Worm (Caenorhabditis elegans) whole organism, young adult: ENCODE measurements around the gene F23B2.10.

Source experiments
- F33H1.4 ChIP-seq: fragments of 200-800 bp; sonication (Bioruptor generic); IDR thresholded peaks from 2 replicates; pipeline ENCODE4 v1.3.6; 2022; ENCODE audit warnings: missing genetic modification reagents, missing genetic modification characterization, missing compliant biosample characterization
- F49E8.2 ChIP-seq: sonication (generic microtip); optimal IDR thresholded peaks from 3 replicates; lab custom pipeline; 2017; ENCODE audit warnings: missing genetic modification characterization, mild to moderate bottlenecking, missing compliant biosample characterization, antibody characterized with exemption, moderate library complexity; ENCODE audit not compliant: insufficient read depth
- K12H6.12 ChIP-seq: fragments of 200-800 bp; sonication (Bioruptor generic); optimal IDR thresholded peaks from 2 replicates; lab custom pipeline; 2018; ENCODE audit warnings: mild to moderate bottlenecking, missing genetic modification characterization, missing compliant biosample characterization
- Y53F4B.3 ChIP-seq: fragments of 200-800 bp; sonication (Bioruptor generic); IDR thresholded peaks from 2 replicates; pipeline ENCODE4 v1.3.6; 2022; ENCODE audit warnings: missing genetic modification reagents, missing genetic modification characterization, missing compliant biosample characterization
- Y56A3A.18 ChIP-seq: fragments of 200-800 bp; sonication (Bioruptor generic); IDR thresholded peaks from 2 replicates; pipeline ENCODE4 v1.3.6; 2022; ENCODE audit warnings: missing genetic modification reagents, missing genetic modification characterization, missing compliant biosample characterization
- ZK185.1 ChIP-seq: sonication (generic microtip); optimal IDR thresholded peaks from 2 replicates; lab custom pipeline; 2016; ENCODE audit warnings: mild to moderate bottlenecking, missing genetic modification characterization, missing compliant biosample characterization; ENCODE audit not compliant: poor library complexity, severe bottlenecking
- akir-1 ChIP-seq: fragments of 200-800 bp; sonication (Bioruptor generic); optimal IDR thresholded peaks from 2 replicates; lab custom pipeline; 2018; ENCODE audit warnings: mild to moderate bottlenecking, missing genetic modification characterization, moderate library complexity, missing compliant biosample characterization
- ama-1 ChIP-seq, 3 experiments: fragments of 150-350 bp in 1 of 3; sonication (generic microtip) in 2 of 3; optimal IDR thresholded peaks; 2 replicates each; lab custom pipeline; 2014 to 2018; ENCODE audit warnings: missing biosample characterization in 2 of 3, missing genetic modification characterization in 2 of 3, missing genetic modification reagents in 2 of 3
- aptf-2 ChIP-seq: fragments of 200-800 bp; sonication (Bioruptor generic); conservative IDR thresholded peaks from 2 replicates; pipeline ENCODE4 v1.3.6; 2022; ENCODE audit warnings: missing genetic modification reagents, missing genetic modification characterization, missing compliant biosample characterization
- atf-7 ChIP-seq: sonication (generic microtip); optimal IDR thresholded peaks from 2 replicates; lab custom pipeline; 2017; ENCODE audit warnings: mild to moderate bottlenecking, missing genetic modification characterization, missing compliant biosample characterization
- athp-1 ChIP-seq: sonication (generic microtip); optimal IDR thresholded peaks from 2 replicates; lab custom pipeline; 2017; ENCODE audit warnings: mild to moderate bottlenecking, missing genetic modification characterization, missing compliant biosample characterization
- attf-5 ChIP-seq: fragments of 200-800 bp; sonication (Bioruptor generic); optimal IDR thresholded peaks from 2 replicates; lab custom pipeline; 2018; ENCODE audit warnings: mild to moderate bottlenecking, missing genetic modification characterization, missing compliant biosample characterization
- cebp-1 ChIP-seq, 2 experiments: fragments of 200-800 bp in 1 of 2; sonication (Bioruptor generic) in 1 of 2; sonication (generic microtip) in 1 of 2; IDR thresholded peaks in 1 of 2; optimal IDR thresholded peaks in 1 of 2; 2 replicates each; pipeline versions ENCODE4 v1.3.6 to Lab custom; 2017 to 2022; ENCODE audit warnings: missing compliant biosample characterization in 2 of 2, missing genetic modification characterization in 2 of 2, mild to moderate bottlenecking in 1 of 2, missing genetic modification reagents in 1 of 2, moderate library complexity in 1 of 2
- ceh-100 ChIP-seq: fragments of 200-800 bp; sonication (Bioruptor generic); IDR thresholded peaks from 2 replicates; pipeline ENCODE4 v1.3.6; 2022; ENCODE audit warnings: missing genetic modification reagents, missing genetic modification characterization, missing compliant biosample characterization
- ceh-27 ChIP-seq: fragments of 200-800 bp; sonication (Bioruptor generic); optimal IDR thresholded peaks from 2 replicates; lab custom pipeline; 2018; ENCODE audit warnings: mild to moderate bottlenecking, missing genetic modification characterization, moderate library complexity, missing compliant biosample characterization
- die-1 ChIP-seq: sonication (generic microtip); optimal IDR thresholded peaks from 2 replicates; lab custom pipeline; 2016; ENCODE audit warnings: missing genotype, mild to moderate bottlenecking, missing genetic modification characterization, missing compliant biosample characterization
- dpff-1 ChIP-seq: sonication (generic microtip); optimal IDR thresholded peaks from 2 replicates; lab custom pipeline; 2017; ENCODE audit warnings: mild to moderate bottlenecking, missing genetic modification characterization, missing compliant biosample characterization
- egl-44 ChIP-seq: fragments of 200-800 bp; sonication (Bioruptor generic); IDR thresholded peaks from 2 replicates; pipeline ENCODE4 v1.3.6; 2022; ENCODE audit warnings: missing genetic modification reagents, missing genetic modification characterization, missing compliant biosample characterization
- ekl-4 ChIP-seq: fragments of 200-800 bp; sonication (Bioruptor generic); IDR thresholded peaks from 2 replicates; pipeline ENCODE4 v1.3.6; 2022; ENCODE audit warnings: missing genetic modification reagents, missing genetic modification characterization, missing compliant biosample characterization
- fkh-3 ChIP-seq: sonication (generic microtip); optimal IDR thresholded peaks from 2 replicates; lab custom pipeline; 2016; ENCODE audit warnings: mild to moderate bottlenecking, missing genetic modification characterization, missing compliant biosample characterization
- hlh-12 ChIP-seq: sonication (generic microtip); optimal IDR thresholded peaks from 2 replicates; lab custom pipeline; 2016; ENCODE audit warnings: missing genetic modification characterization, missing compliant biosample characterization
- hlh-26 ChIP-seq: fragments of 200-800 bp; sonication (Bioruptor generic); conservative IDR thresholded peaks from 2 replicates; pipeline ENCODE4 v1.3.6; 2022; ENCODE audit warnings: missing genetic modification reagents, missing genetic modification characterization, missing compliant biosample characterization
- hmg-20 ChIP-seq: fragments of 200-800 bp; sonication (Bioruptor generic); IDR thresholded peaks from 2 replicates; pipeline ENCODE4 v1.3.6; 2022; ENCODE audit warnings: missing genetic modification reagents, missing genetic modification characterization, missing compliant biosample characterization
- hsf-1 ChIP-seq: fragments of 200-800 bp; sonication (Bioruptor generic); IDR thresholded peaks from 2 replicates; pipeline ENCODE4 v1.3.6; 2022; ENCODE audit warnings: missing genetic modification reagents, missing genetic modification characterization, missing compliant biosample characterization
- let-526 ChIP-seq: fragments of 200-800 bp; sonication (Bioruptor generic); IDR thresholded peaks from 2 replicates; pipeline ENCODE4 v1.3.6; 2022; ENCODE audit warnings: missing genetic modification reagents, missing genetic modification characterization, missing compliant biosample characterization
- lin-26 ChIP-seq: fragments of 200-800 bp; sonication (Bioruptor generic); IDR thresholded peaks from 2 replicates; pipeline ENCODE4 v1.3.6; 2022; ENCODE audit warnings: missing genetic modification reagents, missing genetic modification characterization, missing compliant biosample characterization
- lin-40 ChIP-seq: sonication (generic microtip); optimal IDR thresholded peaks from 2 replicates; lab custom pipeline; 2016; ENCODE audit warnings: missing genetic modification characterization, mild to moderate bottlenecking, missing compliant biosample characterization, missing genotype, missing genetic modification reagents
- lin-54 ChIP-seq: fragments of 200-800 bp; sonication (Bioruptor generic); optimal IDR thresholded peaks from 2 replicates; lab custom pipeline; 2018; ENCODE audit warnings: mild to moderate bottlenecking, missing genetic modification characterization, missing compliant biosample characterization
- lir-1 ChIP-seq: fragments of 200-800 bp; sonication (Bioruptor generic); conservative IDR thresholded peaks from 2 replicates; pipeline ENCODE4 v1.3.6; 2022; ENCODE audit warnings: missing genetic modification reagents, missing genetic modification characterization, missing compliant biosample characterization
- mel-28 ChIP-seq: sonication (generic microtip); optimal IDR thresholded peaks from 2 replicates; lab custom pipeline; 2016; ENCODE audit warnings: borderline replicate concordance, mild to moderate bottlenecking, missing genetic modification characterization, missing compliant biosample characterization
- mxl-1 ChIP-seq: sonication (generic microtip); optimal IDR thresholded peaks from 2 replicates; lab custom pipeline; 2016; ENCODE audit warnings: missing genetic modification characterization, missing compliant biosample characterization
- nhr-27 ChIP-seq: fragments of 200-800 bp; sonication (Bioruptor generic); optimal IDR thresholded peaks from 2 replicates; lab custom pipeline; 2018; ENCODE audit warnings: mild to moderate bottlenecking, missing genetic modification characterization, moderate library complexity, missing compliant biosample characterization
- rcor-1 ChIP-seq: fragments of 200-800 bp; sonication (Bioruptor generic); IDR thresholded peaks from 2 replicates; pipeline ENCODE4 v1.3.6; 2022; ENCODE audit warnings: missing genetic modification reagents, missing genetic modification characterization, missing compliant biosample characterization
- rec-8 ChIP-seq, 2 experiments: sonication (generic microtip); optimal IDR thresholded peaks; 2 replicates each; lab custom pipeline; 2016; ENCODE audit warnings: mild to moderate bottlenecking in 2 of 2, missing genetic modification characterization in 2 of 2, missing genetic modification reagents in 2 of 2, missing genotype in 2 of 2, missing biosample characterization in 1 of 2, missing compliant biosample characterization in 1 of 2, moderate library complexity in 1 of 2
- rpc-1 ChIP-seq, 2 experiments: fragments of 150-350 bp in 1 of 2; sonication (generic microtip) in 1 of 2; optimal IDR thresholded peaks; 2 replicates each; lab custom pipeline; 2014 to 2018; ENCODE audit warnings: missing biosample characterization in 1 of 2, missing genetic modification characterization in 1 of 2, missing genetic modification reagents in 1 of 2, missing genotype in 1 of 2
- sea-2 ChIP-seq: fragments of 200-800 bp; sonication (Bioruptor generic); IDR thresholded peaks from 2 replicates; pipeline ENCODE4 v1.3.6; 2022; ENCODE audit warnings: missing genetic modification characterization, missing compliant biosample characterization
- snpc-3.4 ChIP-seq: sonication (generic microtip); optimal IDR thresholded peaks from 2 replicates; lab custom pipeline; 2017; ENCODE audit warnings: missing genetic modification characterization, mild to moderate bottlenecking, missing compliant biosample characterization, antibody characterized with exemption, moderate library complexity, missing genotype, missing genetic modification reagents
- snpc-4 ChIP-seq, 5 experiments: fragments of 150-350 bp in 1 of 5; sonication (generic microtip) in 4 of 5; optimal IDR thresholded peaks; 2 replicates each; lab custom pipeline; 2014 to 2018; ENCODE audit warnings: missing genetic modification characterization in 5 of 5, missing biosample characterization in 3 of 5, antibody characterized with exemption in 2 of 5, mild to moderate bottlenecking in 2 of 5, missing compliant biosample characterization in 2 of 5, missing genotype in 2 of 5, moderate library complexity in 2 of 5, missing genetic modification reagents in 1 of 5
- tbp1 ChIP-seq: fragments of 200-800 bp; sonication (Bioruptor generic); optimal IDR thresholded peaks from 2 replicates; lab custom pipeline; 2018; ENCODE audit warnings: mild to moderate bottlenecking, missing genetic modification characterization, missing compliant biosample characterization
- unc-62 ChIP-seq: fragments of 150-350 bp; optimal IDR thresholded peaks from 2 replicates; lab custom pipeline; 2014; ENCODE audit warnings: missing biosample characterization, missing genetic modification reagents, missing genetic modification characterization
- zfh-2 ChIP-seq: fragments of 200-800 bp; sonication (Bioruptor generic); conservative IDR thresholded peaks from 2 replicates; pipeline ENCODE4 v1.3.6; 2022; ENCODE audit warnings: missing genetic modification reagents, missing genetic modification characterization, missing compliant biosample characterization
- ztf-18 ChIP-seq: sonication (generic microtip); optimal IDR thresholded peaks from 2 replicates; lab custom pipeline; 2016; ENCODE audit warnings: missing genotype, mild to moderate bottlenecking, missing genetic modification characterization, missing compliant biosample characterization
- ztf-26 ChIP-seq: sonication (generic microtip); optimal IDR thresholded peaks from 2 replicates; lab custom pipeline; 2017; ENCODE audit warnings: missing genetic modification characterization, missing compliant biosample characterization
- ztf-3 ChIP-seq: fragments of 200-800 bp; sonication (Bioruptor generic); optimal IDR thresholded peaks from 2 replicates; lab custom pipeline; 2018; ENCODE audit warnings: mild to moderate bottlenecking, missing genetic modification characterization, missing compliant biosample characterization
- ztf-6 ChIP-seq: fragments of 200-800 bp; sonication (Bioruptor generic); IDR thresholded peaks from 2 replicates; pipeline ENCODE4 v1.3.6; 2022; ENCODE audit warnings: missing genetic modification reagents, missing genetic modification characterization, missing compliant biosample characterization

The F23B2.10 gene

ce11 chrIV:9198136-9198535 lies 44.0 kb upstream of the F23B2.10 start (continued):
- TF ChIP-seq F33H1.4 (GFP tag; lab: Robert Waterston, UW) (no peak), lir-1 (peak; percentile 60; the same call in 1 of the 2 replicates), atf-7 (tag; lab: Kevin White, UChicago) (peak; percentile 49), rec-8 (tag; optimal IDR thresholded peaks at IDR 0.05; lab: Kevin White, UChicago) (no peak), let-526 (GFP tag; lab: Robert Waterston, UW) (peak; percentile 78; the same call in 1 of the 2 replicates), cebp-1 (GFP tag; IDR thresholded peaks at IDR 0.05; lab: Robert Waterston, UW) (no peak), cebp-1 (tag; optimal IDR thresholded peaks at IDR 0.05; lab: Kevin White, UChicago) (peak; percentile 70), attf-5 (GFP tag; lab: Kevin White, UChicago) (peak; percentile 54), egl-44 (no peak), ztf-26 (tag; lab: Kevin White, UChicago) (peak; percentile 64), lin-54 (GFP tag; lab: Kevin White, UChicago) (peak; percentile 34), hsf-1 (GFP tag; lab: Robert Waterston, UW) (peak; percentile 69; the same call in 1 of the 2 replicates), ceh-27 (peak; percentile 30), snpc-4 (GFP tag; optimal IDR thresholded peaks at IDR 0.05; lab: Kevin White, UChicago) (no peak), snpc-4 (tag; optimal IDR thresholded peaks at IDR 0.05; lab: Kevin White, UChicago) (peak in 1 of 4 experiments; percentile 61)

- TF ChIP-seq unc-62 (peak; percentile 23), fkh-3 (no peak), ceh-100 (no peak), ama-1 (optimal IDR thresholded peaks at IDR 0.05; lab: Kevin White, UChicago) (no peak), ama-1 (GFP tag; optimal IDR thresholded peaks at IDR 0.05; lab: Kevin White, UChicago) (no peak), die-1 (tag; lab: Kevin White, UChicago) (no peak), egl-44 (no peak), akir-1 (GFP tag; lab: Kevin White, UChicago) (no peak), sea-2 (no peak), rpc-1 (optimal IDR thresholded peaks at IDR 0.05; lab: Kevin White, UChicago) (no peak), rpc-1 (tag; optimal IDR thresholded peaks at IDR 0.05; lab: Kevin White, UChicago) (no peak), tbp1 (GFP tag; lab: Kevin White, UChicago) (peak; percentile 7), hlh-26 (GFP tag; lab: Robert Waterston, UW) (no peak), mel-28 (tag; lab: Kevin White, UChicago) (no peak), F49E8.2 (no peak), snpc-3.4 (peak; percentile 30), ekl-4 (no peak), hlh-12 (tag; lab: Kevin White, UChicago) (no peak), lin-40 (no peak), Y53F4B.3 (GFP tag; lab: Robert Waterston, UW) (no peak), aptf-2 (GFP tag; lab: Robert Waterston, UW) (no peak), zfh-2 (peak; percentile 93), athp-1 (no peak), rcor-1 (GFP tag; lab: Robert Waterston, UW) (peak; percentile 40; the same call in 1 of the 2 replicates), ztf-3 (GFP tag; lab: Kevin White, UChicago) (no peak), ztf-6 (GFP tag; lab: Robert Waterston, UW) (no peak), ztf-18 (tag; lab: Kevin White, UChicago) (no peak), nhr-27 (tag; lab: Kevin White, UChicago) (no peak), F33H1.4 (GFP tag; lab: Robert Waterston, UW) (no peak), ZK185.1 (tag; lab: Kevin White, UChicago) (no peak), hmg-20 (no peak), lin-26 (GFP tag; lab: Robert Waterston, UW) (no peak), cebp-1 (GFP tag; IDR thresholded peaks at IDR 0.05; lab: Robert Waterston, UW) (no peak), cebp-1 (tag; optimal IDR thresholded peaks at IDR 0.05; lab: Kevin White, UChicago) (no peak), mxl-1 (tag; lab: Kevin White, UChicago) (no peak), Y56A3A.18 (GFP tag; lab: Robert Waterston, UW) (no peak), K12H6.12 (tag; lab: Kevin White, UChicago) (peak; percentile 5), dpff-1 (tag; lab: Kevin White, UChicago) (no peak)
Measured at ce11 chrIV:9196755-9197154, 42.6 kb upstream of the F23B2.10 start.
